Worm (Caenorhabditis elegans): ENCODE measurements around the gene F55G11.4.

DNA sequence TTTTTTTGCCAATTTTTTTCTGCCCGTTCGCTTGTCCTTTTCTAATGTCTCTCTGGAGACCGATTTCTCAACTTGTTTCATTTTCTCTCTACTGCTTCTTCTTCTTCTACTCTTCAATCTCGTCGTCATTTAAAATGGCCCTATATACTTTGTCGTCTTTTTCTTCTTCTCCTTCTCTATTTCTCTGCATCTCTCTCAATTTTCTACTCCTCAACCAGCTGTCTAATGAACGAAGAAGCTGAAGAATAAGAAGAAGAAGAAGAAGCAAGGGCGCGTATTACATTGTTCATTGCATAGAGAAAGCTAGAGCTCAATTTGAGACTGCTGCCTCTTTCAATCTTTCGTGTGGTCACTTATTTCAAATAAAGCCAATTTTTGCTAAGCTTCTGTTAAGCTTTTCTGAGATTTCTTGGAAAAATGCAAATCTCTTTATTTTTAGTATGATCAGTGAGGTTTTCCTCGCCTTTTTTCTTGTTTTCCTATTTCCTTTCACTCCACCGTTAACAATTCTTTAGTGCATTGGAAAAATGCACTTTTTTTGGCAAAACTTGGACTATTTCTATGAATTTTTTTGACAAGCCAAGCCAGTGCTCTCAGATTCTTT lies 42.5 kb downstream of the F55G11.4 start:
- TF ChIP-seq flt-1 (GFP tag; IDR thresholded peaks at IDR 0.05): no peak
- no peak for TF ChIP-seq ref-1 (GFP tag; conservative IDR thresholded peaks at IDR 0.05)
- no peak for TF ChIP-seq ztf-23 (GFP tag; IDR thresholded peaks at IDR 0.05)
- peak; percentile 5 for TF ChIP-seq cog-1 (tag; optimal IDR thresholded peaks at IDR 0.05)
- no peak for TF ChIP-seq ztf-29 (GFP tag; IDR thresholded peaks at IDR 0.05)
- no peak for TF ChIP-seq med-1 (GFP tag; optimal IDR thresholded peaks at IDR 0.05; ENCODE audit: insufficient read depth)
- no peak for TF ChIP-seq klf-2 (GFP tag; conservative IDR thresholded peaks at IDR 0.05)
- no peak for TF ChIP-seq T22C8.4 (GFP tag; IDR thresholded peaks at IDR 0.05)
- TF ChIP-seq tab-1 (GFP tag; IDR thresholded peaks at IDR 0.05): no peak

All from whole organism, midembryonic.